Fruit fly (Drosophila melanogaster) whole organism, embryonic: ENCODE measurements around the gene CG13384.

Experiments used
- CG10462 ChIP-seq: fragments of 200-800 bp; sonication (Bioruptor generic); optimal IDR thresholded peaks from 2 replicates; lab custom pipeline; 2016; ENCODE audit warnings: missing biosample characterization, missing genetic modification characterization
- CG11504 ChIP-seq: fragments of 200-800 bp; sonication (Bioruptor generic); optimal IDR thresholded peaks from 3 replicates; lab custom pipeline; 2019; ENCODE audit warnings: missing biosample characterization, mild to moderate bottlenecking, missing genetic modification characterization, moderate library complexity
- CG2129 ChIP-seq: fragments of 200-800 bp; sonication (Bioruptor generic); IDR thresholded peaks from 2 replicates; pipeline ENCODE4 v1.3.6; 2022; ENCODE audit warnings: missing biosample characterization, missing genetic modification characterization; ENCODE audit not compliant: partially characterized antibody
- Dll ChIP-seq: fragments of 200-800 bp; sonication (Bioruptor generic); IDR thresholded peaks from 4 replicates; pipeline ENCODE4 v1.3.6; 2022; ENCODE audit warnings: missing biosample characterization, missing genetic modification characterization; ENCODE audit not compliant: partially characterized antibody
- Six4 ChIP-seq: fragments of 200-800 bp; sonication (Bioruptor generic); optimal IDR thresholded peaks from 2 replicates; lab custom pipeline; 2016; ENCODE audit warnings: missing biosample characterization, missing genetic modification characterization

- TF ChIP-seq Dll (GFP tag; lab: Robert Waterston, UW) = no peak
- TF ChIP-seq CG2129 (GFP tag; lab: Robert Waterston, UW) = no peak
- no peak for TF ChIP-seq Six4
- no peak for TF ChIP-seq CG11504 (tag; lab: Kevin White, UChicago)
- no peak for TF ChIP-seq CG10462 (GFP tag; lab: Kevin White, UChicago)
These were observed 34.0 kb downstream of the CG13384 start for dm6 chr2L:8418113-8418885.
